Fruit fly (Drosophila melanogaster) whole organism, embryonic: ENCODE data around the gene CG3630.
A peak's percentile ranks its signal among the peaks of the same experiment; 100 is the strongest.

Experiments used
- Atf-2 ChIP-seq: fragments of 200-800 bp; sonication (Bioruptor generic); optimal IDR thresholded peaks from 2 replicates; lab custom pipeline; 2016; ENCODE audit warnings: missing biosample characterization, missing genetic modification characterization
- CG10147 ChIP-seq: fragments of 200-800 bp; sonication (Bioruptor generic); optimal IDR thresholded peaks from 2 replicates; lab custom pipeline; 2019; ENCODE audit warnings: missing biosample characterization, mild to moderate bottlenecking, missing genetic modification characterization, moderate library complexity
- CG10543 ChIP-seq: fragments of 200-800 bp; sonication (Bioruptor generic); optimal IDR thresholded peaks from 3 replicates; lab custom pipeline; 2017; ENCODE audit warnings: missing biosample characterization, mild to moderate bottlenecking, missing genetic modification characterization, moderate library complexity
- CG11247 ChIP-seq: fragments of 200-800 bp; sonication (Bioruptor generic); IDR thresholded peaks from 2 replicates; pipeline ENCODE4 v1.3.6; 2022; ENCODE audit warnings: missing biosample characterization, missing genetic modification characterization
- CG11398 ChIP-seq: fragments of 200-800 bp; sonication (Bioruptor generic); optimal IDR thresholded peaks from 2 replicates; lab custom pipeline; 2016; ENCODE audit warnings: missing biosample characterization, missing genetic modification characterization
- CG15514 ChIP-seq: fragments of 200-800 bp; sonication (Bioruptor generic); optimal IDR thresholded peaks from 3 replicates; lab custom pipeline; 2017; ENCODE audit warnings: missing biosample characterization, missing genetic modification characterization, mild to moderate bottlenecking, moderate library complexity, missing genetic modification reagents
- CG15696 ChIP-seq: fragments of 200-800 bp; sonication (Bioruptor generic); optimal IDR thresholded peaks from 2 replicates; lab custom pipeline; 2019; ENCODE audit warnings: missing biosample characterization, mild to moderate bottlenecking, missing genetic modification characterization, moderate library complexity
- CG1603 ChIP-seq: fragments of 200-800 bp; sonication (Bioruptor generic); optimal IDR thresholded peaks from 2 replicates; lab custom pipeline; 2019; ENCODE audit warnings: missing biosample characterization, mild to moderate bottlenecking, missing genetic modification characterization, moderate library complexity
- CG17912 ChIP-seq: fragments of 200-800 bp; sonication (Bioruptor generic); optimal IDR thresholded peaks from 2 replicates; lab custom pipeline; 2018; ENCODE audit warnings: missing biosample characterization, mild to moderate bottlenecking, missing genetic modification characterization
- CG1832 ChIP-seq: fragments of 200-800 bp; sonication (Bioruptor generic); optimal IDR thresholded peaks from 2 replicates; lab custom pipeline; 2017; ENCODE audit warnings: missing biosample characterization, mild to moderate bottlenecking, missing genetic modification characterization, inconsistent platforms
- CG2712 ChIP-seq: fragments of 200-800 bp; optimal IDR thresholded peaks from 3 replicates; lab custom pipeline; 2019; ENCODE audit warnings: missing biosample characterization, mild to moderate bottlenecking, missing genetic modification characterization, moderate library complexity
- CG2875 ChIP-seq: fragments of 200-800 bp; sonication (Bioruptor generic); optimal IDR thresholded peaks from 2 replicates; lab custom pipeline; 2017; ENCODE audit warnings: missing biosample characterization, mild to moderate bottlenecking, missing genetic modification characterization, missing genetic modification reagents
- CG30020 ChIP-seq: fragments of 200-800 bp; optimal IDR thresholded peaks from 2 replicates; lab custom pipeline; 2019; ENCODE audit warnings: missing biosample characterization, mild to moderate bottlenecking, missing genetic modification characterization, moderate library complexity
- CG34422 ChIP-seq: fragments of 200-800 bp; sonication (Bioruptor generic); IDR thresholded peaks from 3 replicates; pipeline ENCODE4 v1.3.6; 2022; ENCODE audit warnings: missing biosample characterization, missing genetic modification characterization
- CG5180 ChIP-seq: fragments of 200-800 bp; sonication (Bioruptor generic); optimal IDR thresholded peaks from 3 replicates; lab custom pipeline; 2017; ENCODE audit warnings: missing biosample characterization, missing genetic modification characterization, mild to moderate bottlenecking, moderate library complexity, missing genetic modification reagents
- CG6254 ChIP-seq: fragments of 200-800 bp; sonication (Bioruptor generic); optimal IDR thresholded peaks from 3 replicates; lab custom pipeline; 2017; ENCODE audit warnings: mild to moderate bottlenecking, missing biosample characterization, missing genetic modification reagents, missing genetic modification characterization
- CG6689 ChIP-seq: fragments of 200-800 bp; sonication (Bioruptor generic); IDR thresholded peaks from 2 replicates; pipeline ENCODE4 v1.3.6; 2022; ENCODE audit warnings: missing biosample characterization, missing genetic modification characterization
- CG7271 ChIP-seq: fragments of 200-800 bp; sonication (Bioruptor generic); optimal IDR thresholded peaks from 2 replicates; lab custom pipeline; 2018; ENCODE audit warnings: missing biosample characterization, mild to moderate bottlenecking, missing genetic modification characterization, moderate library complexity
- CG8290 ChIP-seq, 3 experiments: fragments of 200-800 bp; sonication (Bioruptor generic); optimal IDR thresholded peaks; 2 replicates each; lab custom pipeline; 2016 to 2019; ENCODE audit warnings: missing biosample characterization in 3 of 3, missing genetic modification characterization in 3 of 3, mild to moderate bottlenecking in 2 of 3, moderate library complexity in 1 of 3
- H15 ChIP-seq: fragments of 200-800 bp; sonication (Bioruptor generic); IDR thresholded peaks from 3 replicates; pipeline ENCODE4 v1.3.6; 2022; ENCODE audit warnings: missing biosample characterization, missing genetic modification characterization
- H2.0 ChIP-seq: fragments of 200-800 bp; sonication (Bioruptor generic); IDR thresholded peaks from 2 replicates; pipeline ENCODE4 v1.3.6; 2022; ENCODE audit warnings: missing biosample characterization, missing genetic modification characterization
- Hmr ChIP-seq: fragments of 200-800 bp; sonication (Bioruptor generic); optimal IDR thresholded peaks from 3 replicates; lab custom pipeline; 2017; ENCODE audit warnings: mild to moderate bottlenecking, missing biosample characterization, missing genetic modification reagents, missing genetic modification characterization
- Kr ChIP-seq: fragments of 200-800 bp; sonication (Bioruptor generic); optimal IDR thresholded peaks from 2 replicates; lab custom pipeline; 2017; ENCODE audit warnings: missing biosample characterization, mild to moderate bottlenecking, missing genetic modification characterization
- MBD-R2 ChIP-seq: fragments of 200-800 bp; sonication (Bioruptor generic); IDR thresholded peaks from 2 replicates; pipeline ENCODE4 v1.3.6; 2022; ENCODE audit warnings: missing biosample characterization, missing genetic modification characterization
- MESR4 ChIP-seq: fragments of 200-800 bp; sonication (Bioruptor generic); optimal IDR thresholded peaks from 2 replicates; lab custom pipeline; 2018; ENCODE audit warnings: missing biosample characterization, mild to moderate bottlenecking, missing genetic modification characterization, moderate library complexity
- Neu2 ChIP-seq: fragments of 200-800 bp; sonication (Bioruptor generic); optimal IDR thresholded peaks from 3 replicates; lab custom pipeline; 2016; ENCODE audit warnings: missing biosample characterization, missing genetic modification characterization, borderline replicate concordance
- NfI ChIP-seq: fragments of 200-800 bp; sonication (Bioruptor generic); optimal IDR thresholded peaks from 3 replicates; lab custom pipeline; 2018; ENCODE audit warnings: missing biosample characterization, mild to moderate bottlenecking, missing genetic modification characterization, moderate library complexity
- Stat92E ChIP-seq, 3 experiments: fragments of >200 bp in 2 of 3; fragments of 200-800 bp in 1 of 3; sonication (Bioruptor generic) in 1 of 3; optimal IDR thresholded peaks; 2 replicates each; lab custom pipeline; 2017 to 2019; ENCODE audit warnings: missing biosample characterization in 3 of 3, missing genetic modification characterization in 3 of 3, mild to moderate bottlenecking in 1 of 3, moderate library complexity in 1 of 3
- Vsx1 ChIP-seq: fragments of 200-800 bp; sonication (Bioruptor generic); optimal IDR thresholded peaks from 2 replicates; lab custom pipeline; 2017; ENCODE audit warnings: missing biosample characterization, mild to moderate bottlenecking, missing genetic modification characterization, missing genetic modification reagents
- amos ChIP-seq: fragments of 200-800 bp; sonication (Bioruptor generic); IDR thresholded peaks from 2 replicates; pipeline ENCODE4 v1.3.6; 2022; ENCODE audit warnings: missing biosample characterization, missing genetic modification characterization; ENCODE audit not compliant: partially characterized antibody
- chif ChIP-seq, 2 experiments: fragments of 200-800 bp; sonication (Bioruptor generic); optimal IDR thresholded peaks; 3 replicates each; lab custom pipeline; 2016; ENCODE audit warnings: missing biosample characterization in 2 of 2, missing genetic modification characterization in 2 of 2
- dpn ChIP-seq, 2 experiments: fragments of 200-800 bp; sonication (Bioruptor generic); optimal IDR thresholded peaks; 3 replicates each; lab custom pipeline; 2016; ENCODE audit warnings: missing biosample characterization in 2 of 2, missing genetic modification characterization in 2 of 2
- gce ChIP-seq: fragments of 200-800 bp; sonication (Bioruptor generic); IDR thresholded peaks from 3 replicates; pipeline ENCODE4 v1.3.6; 2022; ENCODE audit warnings: missing biosample characterization, missing genetic modification characterization
- gsb-n ChIP-seq: fragments of 200-800 bp; sonication (Bioruptor generic); optimal IDR thresholded peaks from 3 replicates; lab custom pipeline; 2018; ENCODE audit warnings: missing biosample characterization, mild to moderate bottlenecking, missing genetic modification characterization
- h ChIP-seq: fragments of >200 bp; optimal IDR thresholded peaks from 2 replicates; lab custom pipeline; 2017
- lov ChIP-seq, 2 experiments: fragments of 200-800 bp in 1 of 2; fragments of >200 bp in 1 of 2; sonication (Bioruptor generic) in 1 of 2; IDR thresholded peaks in 1 of 2; optimal IDR thresholded peaks in 1 of 2; 2 replicates in 1 of 2; 3 replicates in 1 of 2; pipeline versions ENCODE4 v1.3.6 to Lab custom; 2017 to 2022; ENCODE audit warnings: missing biosample characterization in 1 of 2, missing genetic modification characterization in 1 of 2
- odd ChIP-seq: fragments of 200-800 bp; sonication (Bioruptor generic); optimal IDR thresholded peaks from 2 replicates; lab custom pipeline; 2017; ENCODE audit warnings: missing biosample characterization, mild to moderate bottlenecking, missing genetic modification characterization
- onecut ChIP-seq: fragments of 200-800 bp; sonication (Bioruptor generic); IDR thresholded peaks from 2 replicates; pipeline ENCODE4 v1.3.6; 2022; ENCODE audit warnings: missing biosample characterization, missing genetic modification characterization
- pnt ChIP-seq: fragments of 200-800 bp; sonication (Bioruptor generic); optimal IDR thresholded peaks from 3 replicates; lab custom pipeline; 2016; ENCODE audit warnings: missing biosample characterization, missing genetic modification characterization
- salm ChIP-seq: fragments of 200-800 bp; sonication (Bioruptor generic); optimal IDR thresholded peaks from 2 replicates; lab custom pipeline; 2018; ENCODE audit warnings: missing biosample characterization, mild to moderate bottlenecking, missing genetic modification characterization
- sc ChIP-seq, 3 experiments: fragments of >200 bp in 2 of 3; fragments of 200-800 bp in 1 of 3; sonication (Bioruptor generic) in 1 of 3; optimal IDR thresholded peaks; 2 replicates in 2 of 3; 3 replicates in 1 of 3; lab custom pipeline; 2017; ENCODE audit warnings: mild to moderate bottlenecking in 1 of 3, missing biosample characterization in 1 of 3, missing genetic modification characterization in 1 of 3, missing genetic modification reagents in 1 of 3
- sima ChIP-seq: fragments of 200-800 bp; sonication (Bioruptor generic); optimal IDR thresholded peaks from 2 replicates; lab custom pipeline; 2016; ENCODE audit warnings: missing biosample characterization, missing genetic modification characterization
- sna ChIP-seq: fragments of 200-800 bp; sonication (Bioruptor generic); IDR thresholded peaks from 2 replicates; pipeline ENCODE4 v1.3.6; 2022; ENCODE audit warnings: missing biosample characterization, missing genetic modification characterization; ENCODE audit not compliant: partially characterized antibody
- tup ChIP-seq: fragments of 200-800 bp; sonication (Bioruptor generic); optimal IDR thresholded peaks from 2 replicates; lab custom pipeline; 2016; ENCODE audit warnings: missing biosample characterization, mild to moderate bottlenecking, missing genetic modification characterization, moderate library complexity
- twi ChIP-seq: fragments of 200-800 bp; optimal IDR thresholded peaks from 2 replicates; lab custom pipeline; 2019; ENCODE audit warnings: missing biosample characterization, mild to moderate bottlenecking, missing genetic modification characterization, moderate library complexity
- zf30C ChIP-seq: fragments of 200-800 bp; sonication (Bioruptor generic); optimal IDR thresholded peaks from 3 replicates; lab custom pipeline; 2018; ENCODE audit warnings: missing biosample characterization, mild to moderate bottlenecking, missing genetic modification characterization

The CG3630 gene

dm6 chrX:2136831-2137452 lies 25.1 kb upstream of the CG3630 start (continued):
- peak; percentile 100 for TF ChIP-seq Hmr
- peak; percentile 100 for TF ChIP-seq Atf-2 (GFP tag; lab: Kevin White, UChicago)
- no peak; the same call in 1 of the 2 replicates for TF ChIP-seq sna (GFP tag; lab: Robert Waterston, UW)
- TF ChIP-seq CG11398: peak; percentile 100
- peak; percentile 98 for TF ChIP-seq CG6254 (GFP tag; lab: Kevin White, UChicago)
- peak; percentile 95 for TF ChIP-seq CG5180 (GFP tag; lab: Kevin White, UChicago)
- TF ChIP-seq onecut: peak; percentile 99
- peak; percentile 100 for TF ChIP-seq gce (GFP tag; lab: Robert Waterston, UW)
- TF ChIP-seq sima (GFP tag; lab: Kevin White, UChicago): peak; percentile 99
- peak; percentile 96 for TF ChIP-seq MESR4 (GFP tag; lab: Kevin White, UChicago)
- peak; percentile 100 for TF ChIP-seq H15 (GFP tag; lab: Robert Waterston, UW)
- TF ChIP-seq tup (GFP tag; lab: Kevin White, UChicago): peak; percentile 100
- TF ChIP-seq CG2875 (GFP tag; lab: Kevin White, UChicago): peak; percentile 100
- peak; percentile 91 for TF ChIP-seq CG30020 (tag; lab: Kevin White, UChicago)
- peak; percentile 100 for TF ChIP-seq NfI (GFP tag; lab: Kevin White, UChicago)
- no peak for TF ChIP-seq h (lab: Kevin White, UChicago)
- peak; percentile 100 for TF ChIP-seq CG34422 (GFP tag; lab: Robert Waterston, UW)
- TF ChIP-seq CG17912 (GFP tag; lab: Kevin White, UChicago): peak; percentile 100
- peak; percentile 99 for TF ChIP-seq Kr
- TF ChIP-seq odd (GFP tag; lab: Kevin White, UChicago): peak; percentile 99
- TF ChIP-seq CG10543 (GFP tag; lab: Kevin White, UChicago): peak; percentile 96
- peak; percentile 98 for TF ChIP-seq CG1832 (GFP tag; lab: Kevin White, UChicago)
- TF ChIP-seq CG15696 (tag; lab: Kevin White, UChicago): peak; percentile 100
- TF ChIP-seq Stat92E (GFP tag; optimal IDR thresholded peaks at IDR 0.05; lab: Kevin White, UChicago): peak in 1 of 3 experiments; percentile 99
- TF ChIP-seq CG8290 (GFP tag; optimal IDR thresholded peaks at IDR 0.05; lab: Kevin White, UChicago): peak; percentile 99
- TF ChIP-seq CG8290 (tag; optimal IDR thresholded peaks at IDR 0.05; lab: Kevin White, UChicago): peak; percentile 99 to 100
- peak; percentile 100 for TF ChIP-seq CG10147
- no peak for TF ChIP-seq amos (GFP tag; lab: Robert Waterston, UW)
- peak; percentile 100 for TF ChIP-seq gsb-n
- TF ChIP-seq twi (tag; lab: Kevin White, UChicago): peak; percentile 100
- TF ChIP-seq chif (GFP tag; optimal IDR thresholded peaks at IDR 0.05; lab: Kevin White, UChicago): peak; percentile 100
- TF ChIP-seq Vsx1 (GFP tag; lab: Kevin White, UChicago): peak; percentile 99
- TF ChIP-seq CG1603 (tag; lab: Kevin White, UChicago): peak; percentile 100
- TF ChIP-seq CG11247: peak; percentile 100
- peak; percentile 100 for TF ChIP-seq pnt (GFP tag; lab: Kevin White, UChicago)
- peak; percentile 100 for TF ChIP-seq dpn (GFP tag; optimal IDR thresholded peaks at IDR 0.05; lab: Kevin White, UChicago)
- peak; percentile 100 for TF ChIP-seq CG2712 (tag; lab: Kevin White, UChicago)
- no peak for TF ChIP-seq sc (optimal IDR thresholded peaks at IDR 0.05; lab: Kevin White, UChicago)
- TF ChIP-seq sc (GFP tag; optimal IDR thresholded peaks at IDR 0.05; lab: Kevin White, UChicago): peak; percentile 100
- TF ChIP-seq salm (tag; lab: Kevin White, UChicago): peak; percentile 99
- peak; percentile 96 for TF ChIP-seq CG15514 (GFP tag; lab: Kevin White, UChicago)
- peak; percentile 100 for TF ChIP-seq Neu2 (GFP tag; lab: Kevin White, UChicago)
- TF ChIP-seq zf30C: peak; percentile 18
- peak; percentile 100 for TF ChIP-seq H2.0 (GFP tag; lab: Robert Waterston, UW)
- peak; percentile 100 for TF ChIP-seq CG7271 (tag; lab: Kevin White, UChicago)
- no peak for TF ChIP-seq lov (optimal IDR thresholded peaks at IDR 0.05; lab: Kevin White, UChicago)
- TF ChIP-seq lov (GFP tag; IDR thresholded peaks at IDR 0.05; lab: Robert Waterston, UW): peak; percentile 100
- peak; percentile 100 for TF ChIP-seq CG6689 (GFP tag; lab: Robert Waterston, UW)
- peak; percentile 100 for TF ChIP-seq MBD-R2 (GFP tag; lab: Robert Waterston, UW)
